Fruit fly (Drosophila melanogaster): ENCODE results near the gene CG14418.
A peak's percentile ranks its signal among the peaks of the same experiment; 100 is the strongest.

Gene CG14418

DNA sequence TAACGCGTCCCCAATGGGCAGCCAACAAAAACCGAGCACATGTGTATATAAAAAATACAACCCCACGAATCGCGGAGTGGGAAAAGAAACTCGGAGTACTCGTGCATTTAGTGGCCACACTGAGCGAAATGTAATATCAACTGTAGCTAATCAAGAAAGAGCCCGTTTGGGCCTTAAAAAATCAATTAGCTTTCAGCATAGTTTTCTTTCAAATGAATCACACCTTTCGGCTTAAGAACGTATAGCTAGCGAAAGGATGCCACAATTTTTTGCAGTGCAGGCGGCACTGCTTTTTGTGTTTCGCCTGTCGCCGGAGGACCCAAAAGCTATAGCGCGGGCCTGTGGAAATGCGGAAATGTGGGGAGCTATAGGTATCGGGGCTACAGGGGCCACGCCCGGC lies 22.5 kb downstream of the CG14418 start (continued):
- no peak for TF ChIP-seq CG9215 (GFP tag; IDR thresholded peaks at IDR 0.05)
- TF ChIP-seq CG12219 (GFP tag; optimal IDR thresholded peaks at IDR 0.05), result no peak
- TF ChIP-seq trem (tag; optimal IDR thresholded peaks at IDR 0.05), result no peak
- TF ChIP-seq jing (GFP tag; optimal IDR thresholded peaks at IDR 0.05), result no peak
- TF ChIP-seq Hand (GFP tag; optimal IDR thresholded peaks at IDR 0.05), result no peak
- 0 out of 2 replicates have a peak, but pooled peaks have one; percentile 15 for TF ChIP-seq HLH3B (GFP tag; IDR thresholded peaks at IDR 0.05)
- no peak for TF ChIP-seq wek (GFP tag; optimal IDR thresholded peaks at IDR 0.05)
- TF ChIP-seq Drgx (GFP tag; IDR thresholded peaks at IDR 0.05), result peak; percentile 48
- TF ChIP-seq Blimp-1 (GFP tag; optimal IDR thresholded peaks at IDR 0.05), result peak; percentile 31
- TF ChIP-seq gce (GFP tag; IDR thresholded peaks at IDR 0.05), result no peak
- TF ChIP-seq Hr78 (GFP tag; optimal IDR thresholded peaks at IDR 0.05), result no peak
- peak; percentile 1 for TF ChIP-seq CG10654 (GFP tag; optimal IDR thresholded peaks at IDR 0.05)
- no peak for TF ChIP-seq klu (GFP tag; IDR thresholded peaks at IDR 0.05)
- TF ChIP-seq CG12071 (GFP tag; optimal IDR thresholded peaks at IDR 0.05), result peak; percentile 48
- no peak for TF ChIP-seq oc (tag; optimal IDR thresholded peaks at IDR 0.05)
- TF ChIP-seq maf-S (GFP tag; optimal IDR thresholded peaks at IDR 0.05), result no peak
- TF ChIP-seq ken (GFP tag; IDR thresholded peaks at IDR 0.05), result 0 out of 3 replicates have a peak, but pooled peaks have one; percentile 10
- TF ChIP-seq nmo (GFP tag; optimal IDR thresholded peaks at IDR 0.05), result peak; percentile 20
- TF ChIP-seq Hey (tag; optimal IDR thresholded peaks at IDR 0.05), result no peak
- TF ChIP-seq TFAM (GFP tag; optimal IDR thresholded peaks at IDR 0.05), result no peak
- TF ChIP-seq stwl (tag; optimal IDR thresholded peaks at IDR 0.05), result no peak
- TF ChIP-seq CG7963 (GFP tag; IDR thresholded peaks at IDR 0.05; ENCODE audit: partially characterized antibody), result no peak
- TF ChIP-seq sob (GFP tag; IDR thresholded peaks at IDR 0.05), result 0 out of 2 replicates have a peak, but pooled peaks have one; percentile 25
- TF ChIP-seq CG4404 (GFP tag; IDR thresholded peaks at IDR 0.05), result no peak
- no peak for TF ChIP-seq CG31365 (tag; optimal IDR thresholded peaks at IDR 0.05)
- TF ChIP-seq az2 (GFP tag; optimal IDR thresholded peaks at IDR 0.05), result peak; percentile 27
- TF ChIP-seq hb (GFP tag; IDR thresholded peaks at IDR 0.05; ENCODE audit: partially characterized antibody), result no peak
- TF ChIP-seq CkIIα-i1 (GFP tag; IDR thresholded peaks at IDR 0.05), result no peak
- no peak for TF ChIP-seq crol (GFP tag; IDR thresholded peaks at IDR 0.05)
- no peak for TF ChIP-seq Stat92E (GFP tag; optimal IDR thresholded peaks at IDR 0.05)
- peak; percentile 40; the same call in 1 of the 2 replicates for TF ChIP-seq CG32772 (GFP tag; IDR thresholded peaks at IDR 0.05)
- TF ChIP-seq CG9609 (GFP tag; optimal IDR thresholded peaks at IDR 0.05), result no peak
- TF ChIP-seq psq (GFP tag; optimal IDR thresholded peaks at IDR 0.05), result no peak
- no peak for TF ChIP-seq kah (GFP tag; optimal IDR thresholded peaks at IDR 0.05)
- TF ChIP-seq Fer1 (GFP tag; optimal IDR thresholded peaks at IDR 0.05), result no peak
- peak; percentile 53 for TF ChIP-seq gem (tag; optimal IDR thresholded peaks at IDR 0.05)
- TF ChIP-seq CG34224 (GFP tag; IDR thresholded peaks at IDR 0.05; ENCODE audit: partially characterized antibody), result no peak
- TF ChIP-seq wdn (GFP tag; IDR thresholded peaks at IDR 0.05), result 0 out of 2 replicates have a peak, but pooled peaks have one; percentile 15
- TF ChIP-seq ham (GFP tag; IDR thresholded peaks at IDR 0.05), result no peak
- TF ChIP-seq CG5180 (GFP tag; optimal IDR thresholded peaks at IDR 0.05), result no peak
- TF ChIP-seq CG4328 (GFP tag; optimal IDR thresholded peaks at IDR 0.05), result no peak
- no peak for TF ChIP-seq CG32767 (GFP tag; IDR thresholded peaks at IDR 0.05)
- TF ChIP-seq CG15269 (tag; optimal IDR thresholded peaks at IDR 0.05), result peak; percentile 39
- TF ChIP-seq CG10274 (GFP tag; optimal IDR thresholded peaks at IDR 0.05), result no peak
- no peak for TF ChIP-seq Doc2 (GFP tag; IDR thresholded peaks at IDR 0.05)
- TF ChIP-seq schlank (tag; optimal IDR thresholded peaks at IDR 0.05), result no peak
- TF ChIP-seq sens (GFP tag), result no peak
- no peak for TF ChIP-seq cas (GFP tag; IDR thresholded peaks at IDR 0.05)
- peak in 1 of 2 experiments; percentile 37 for TF ChIP-seq bsh (GFP tag; optimal IDR thresholded peaks at IDR 0.05)
- TF ChIP-seq ab (GFP tag; optimal IDR thresholded peaks at IDR 0.05), result no peak
- peak; percentile 28 for TF ChIP-seq btn (GFP tag; optimal IDR thresholded peaks at IDR 0.05)
